Fruit fly (Drosophila melanogaster): ENCODE measurements around the gene mRpL1.
A peak's percentile ranks its signal among the peaks of the same experiment; 100 is the strongest.

Gene mRpL1

dm6 chr3R:8269740-8270139, 31.5 kb upstream of the mRpL1 start, which contains the start of gene CG9630 (continued):
- TF ChIP-seq CG1832 (GFP tag; optimal IDR thresholded peaks at IDR 0.05), result no peak
- no peak for TF ChIP-seq CG12155 (GFP tag; optimal IDR thresholded peaks at IDR 0.05)
- TF ChIP-seq yki (optimal IDR thresholded peaks at IDR 0.05), result no peak
- 0 out of 2 replicates have a peak, but pooled peaks have one; percentile 5 for TF ChIP-seq CG10321 (GFP tag; IDR thresholded peaks at IDR 0.05)
- peak; percentile 88 for TF ChIP-seq MBD-R2 (GFP tag; IDR thresholded peaks at IDR 0.05)
- no peak for TF ChIP-seq CG16863 (GFP tag; optimal IDR thresholded peaks at IDR 0.05)
- 0 out of 3 replicates have a peak, but pooled peaks have one; percentile 44 for TF ChIP-seq knrl (GFP tag; IDR thresholded peaks at IDR 0.05; ENCODE audit: partially characterized antibody)
- TF ChIP-seq Elba2 (GFP tag; optimal IDR thresholded peaks at IDR 0.05), result peak; percentile 79
- peak; percentile 32; the same call in 1 of the 2 replicates for TF ChIP-seq chm (GFP tag; IDR thresholded peaks at IDR 0.05)
- no peak for TF ChIP-seq CG8924 (tag; optimal IDR thresholded peaks at IDR 0.05)
- peak; percentile 48 for TF ChIP-seq CG17829 (tag; optimal IDR thresholded peaks at IDR 0.05)
- TF ChIP-seq chinmo (GFP tag; IDR thresholded peaks at IDR 0.05; ENCODE audit: partially characterized antibody), result no peak
- peak; percentile 40 for TF ChIP-seq CTCF (GFP tag; optimal IDR thresholded peaks at IDR 0.05)
- TF ChIP-seq CG2129 (GFP tag; IDR thresholded peaks at IDR 0.05; ENCODE audit: partially characterized antibody), result peak; percentile 47
- peak; percentile 48 for TF ChIP-seq hkb (optimal IDR thresholded peaks at IDR 0.05)
- TF ChIP-seq hkb (GFP tag; IDR thresholded peaks at IDR 0.05), result no peak
- TF ChIP-seq CG9215 (GFP tag; IDR thresholded peaks at IDR 0.05), result peak; percentile 100
- no peak for TF ChIP-seq bowl (GFP tag; IDR thresholded peaks at IDR 0.05)
- TF ChIP-seq Eip74EF (GFP tag; optimal IDR thresholded peaks at IDR 0.05), result no peak
- TF ChIP-seq Adf1 (GFP tag; IDR thresholded peaks at IDR 0.05), result 0 out of 2 replicates have a peak, but pooled peaks have one; percentile 16
- TF ChIP-seq bigmax (GFP tag; optimal IDR thresholded peaks at IDR 0.05), result peak; percentile 60
- TF ChIP-seq fru (optimal IDR thresholded peaks at IDR 0.05), result no peak
- no peak for TF ChIP-seq CG7745 (tag; optimal IDR thresholded peaks at IDR 0.05)
- peak in 1 of 2 experiments; percentile 32 for TF ChIP-seq tll (GFP tag; optimal IDR thresholded peaks at IDR 0.05)
- TF ChIP-seq repo (GFP tag; optimal IDR thresholded peaks at IDR 0.05), result no peak
- peak; percentile 80 for TF ChIP-seq CG13287 (GFP tag; IDR thresholded peaks at IDR 0.05; ENCODE audit: partially characterized antibody)
- TF ChIP-seq nerfin-1 (tag; optimal IDR thresholded peaks at IDR 0.05), result no peak
- peak; percentile 97 for TF ChIP-seq pzg (GFP tag; optimal IDR thresholded peaks at IDR 0.05)
- TF ChIP-seq YL-1 (GFP tag; optimal IDR thresholded peaks at IDR 0.05), result peak; percentile 59
- TF ChIP-seq run (tag; optimal IDR thresholded peaks at IDR 0.05), result peak; percentile 86
- TF ChIP-seq CG1603 (tag; optimal IDR thresholded peaks at IDR 0.05), result peak; percentile 87
- peak; percentile 88 for TF ChIP-seq Max (GFP tag; optimal IDR thresholded peaks at IDR 0.05)
- TF ChIP-seq CG3847 (GFP tag; IDR thresholded peaks at IDR 0.05), result peak; percentile 88
- peak; percentile 68; the same call in 2 of the 3 replicates for TF ChIP-seq CG6791 (GFP tag; IDR thresholded peaks at IDR 0.05; ENCODE audit: partially characterized antibody)
- TF ChIP-seq Tbp (GFP tag; optimal IDR thresholded peaks at IDR 0.05), result no peak
- TF ChIP-seq trem (tag; optimal IDR thresholded peaks at IDR 0.05), result peak; percentile 84
- TF ChIP-seq Med (GFP tag), result peak; percentile 87
- TF ChIP-seq CG6765 (GFP tag; optimal IDR thresholded peaks at IDR 0.05), result no peak
- TF ChIP-seq wor (GFP tag; IDR thresholded peaks at IDR 0.05), result no peak
- TF ChIP-seq gfzf (GFP tag; optimal IDR thresholded peaks at IDR 0.05), result peak; percentile 69
- TF ChIP-seq HLHmδ (GFP tag; optimal IDR thresholded peaks at IDR 0.05), result no peak
- peak; percentile 97 for TF ChIP-seq CG9797 (GFP tag; optimal IDR thresholded peaks at IDR 0.05)
- TF ChIP-seq Bgb (GFP tag; IDR thresholded peaks at IDR 0.05; ENCODE audit: partially characterized antibody), result peak; percentile 73
- 0 out of 3 replicates have a peak, but pooled peaks have one; percentile 37 for TF ChIP-seq mld (GFP tag; IDR thresholded peaks at IDR 0.05; ENCODE audit: partially characterized antibody)
- TF ChIP-seq CG17612 (GFP tag; IDR thresholded peaks at IDR 0.05), result no peak
- TF ChIP-seq CG4360 (GFP tag; IDR thresholded peaks at IDR 0.05), result no peak
- TF ChIP-seq CG15514 (GFP tag; optimal IDR thresholded peaks at IDR 0.05), result peak; percentile 87
- peak; percentile 4 for TF ChIP-seq CoRest (tag; optimal IDR thresholded peaks at IDR 0.05)
- TF ChIP-seq CG2116 (GFP tag; optimal IDR thresholded peaks at IDR 0.05), result peak; percentile 87
- TF ChIP-seq Vsx1 (GFP tag; optimal IDR thresholded peaks at IDR 0.05), result no peak
- TF ChIP-seq CG8359 (GFP tag; optimal IDR thresholded peaks at IDR 0.05; ENCODE audit: borderline replicate concordance), result no peak
